Worm (Caenorhabditis elegans) whole organism, early embryonic: ENCODE measurements around the gene T14B4.19.

Source experiments
- B0310.2 ChIP-seq: sonication (generic microtip); optimal IDR thresholded peaks from 2 replicates; lab custom pipeline; 2016; ENCODE audit warnings: mild to moderate bottlenecking, missing genetic modification characterization, missing compliant biosample characterization
- F13C5.2 ChIP-seq: sonication (generic microtip); optimal IDR thresholded peaks from 2 replicates; lab custom pipeline; 2017; ENCODE audit warnings: mild to moderate bottlenecking, missing genetic modification characterization, inconsistent platforms, missing compliant biosample characterization
- aly-1 ChIP-seq: sonication (generic microtip); optimal IDR thresholded peaks from 2 replicates; lab custom pipeline; 2016; ENCODE audit warnings: missing genetic modification characterization, missing compliant biosample characterization
- ama-1 ChIP-seq: fragments of 150-350 bp; optimal IDR thresholded peaks from 2 replicates; lab custom pipeline; 2014
- ceh-13 ChIP-seq: fragments of 200-800 bp; sonication (Bioruptor generic); optimal IDR thresholded peaks from 2 replicates; lab custom pipeline; 2018; ENCODE audit warnings: mild to moderate bottlenecking, missing genetic modification characterization, missing compliant biosample characterization
- ceh-36 ChIP-seq: sonication (generic microtip); optimal IDR thresholded peaks from 2 replicates; lab custom pipeline; 2016; ENCODE audit warnings: missing genetic modification characterization, inconsistent platforms, missing compliant biosample characterization
- ets-7 ChIP-seq: sonication (generic microtip); optimal IDR thresholded peaks from 2 replicates; lab custom pipeline; 2016; ENCODE audit warnings: missing genotype, missing genetic modification characterization, missing compliant biosample characterization
- flt-1 ChIP-seq: fragments of 200-800 bp; sonication (Bioruptor generic); IDR thresholded peaks from 2 replicates; pipeline ENCODE4 v1.3.6; 2022; ENCODE audit warnings: missing genetic modification characterization, missing compliant biosample characterization
- hnd-1 ChIP-seq: sonication (generic microtip); optimal IDR thresholded peaks from 2 replicates; lab custom pipeline; 2016; ENCODE audit warnings: missing genetic modification characterization, missing compliant biosample characterization
- pes-1 ChIP-seq: fragments of 200-800 bp; sonication (Bioruptor generic); IDR thresholded peaks from 2 replicates; pipeline ENCODE4 v1.3.6; 2022; ENCODE audit warnings: missing genetic modification reagents, missing genetic modification characterization, missing compliant biosample characterization
- scrt-1 ChIP-seq: fragments of 200-800 bp; sonication (Bioruptor generic); IDR thresholded peaks from 2 replicates; pipeline ENCODE4 v1.3.6; 2022; ENCODE audit warnings: missing genetic modification characterization, missing compliant biosample characterization
- tbx-11 ChIP-seq: fragments of 200-800 bp; sonication (Bioruptor generic); IDR thresholded peaks from 2 replicates; pipeline ENCODE4 v1.3.6; 2022; ENCODE audit warnings: missing genetic modification characterization, missing compliant biosample characterization
- tbx-37 ChIP-seq: fragments of 200-800 bp; sonication (Bioruptor generic); conservative IDR thresholded peaks from 2 replicates; pipeline ENCODE4 v1.3.6; 2022; ENCODE audit warnings: missing genetic modification reagents, missing genetic modification characterization, missing compliant biosample characterization
- tra-4 ChIP-seq: sonication (generic microtip); optimal IDR thresholded peaks from 2 replicates; lab custom pipeline; 2017; ENCODE audit warnings: missing genetic modification characterization, missing compliant biosample characterization

DNA sequence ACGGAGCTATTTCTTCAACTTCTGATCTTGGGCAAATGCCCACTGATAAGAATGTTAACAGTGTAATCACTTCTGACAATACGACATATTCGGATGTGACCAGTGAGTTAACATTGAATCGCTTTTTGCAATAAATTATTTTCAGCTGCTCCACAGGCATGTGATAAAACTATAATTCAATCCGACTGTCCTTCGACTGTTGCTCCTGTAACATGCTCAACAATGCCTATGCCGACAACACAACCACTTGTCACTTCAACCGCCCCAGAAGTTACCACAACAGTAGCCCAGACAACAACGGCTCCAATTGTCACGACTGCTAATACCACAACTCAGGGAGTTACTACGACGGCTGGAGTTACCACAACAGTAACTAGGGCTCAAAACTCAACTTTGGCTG lies 45.2 kb downstream of the T14B4.19 start:
- TF ChIP-seq tbx-37 (GFP tag; lab: Robert Waterston, UW) (no peak), ama-1 (lab: Kevin White, UChicago) (no peak), ceh-13 (GFP tag; lab: Kevin White, UChicago) (no peak), pes-1 (no peak), flt-1 (GFP tag; lab: Robert Waterston, UW) (no peak), tbx-11 (GFP tag; lab: Robert Waterston, UW) (no peak), ets-7 (tag; lab: Kevin White, UChicago) (no peak), scrt-1 (GFP tag; lab: Robert Waterston, UW) (no peak), hnd-1 (tag; lab: Kevin White, UChicago) (no peak), B0310.2 (no peak), F13C5.2 (tag; lab: Kevin White, UChicago) (no peak), ceh-36 (tag; lab: Kevin White, UChicago) (no peak), tra-4 (no peak), aly-1 (tag; lab: Kevin White, UChicago) (no peak)
